Worm (Caenorhabditis elegans): ENCODE data around the gene Y51A2B.2.

The Y51A2B.2 gene

DNA sequence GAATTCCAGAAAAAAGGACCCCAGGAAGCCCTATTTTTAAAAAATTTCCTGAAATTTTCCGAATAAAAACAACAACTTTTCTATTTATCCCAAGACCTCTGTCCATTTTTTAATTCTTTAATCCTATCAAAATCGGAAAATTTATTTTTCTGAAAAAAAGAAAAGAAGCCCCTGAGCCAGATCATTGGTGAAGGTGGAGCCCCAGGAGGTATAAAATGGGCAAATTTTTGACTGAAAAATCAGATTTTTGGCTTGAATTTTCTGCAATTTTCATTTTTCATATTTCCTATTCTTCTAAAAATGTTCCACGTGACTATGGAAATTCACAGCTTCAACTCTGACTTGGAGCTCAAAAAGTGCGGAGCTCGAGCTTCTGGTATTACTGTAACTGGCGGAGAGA is 4.5 kb downstream of the Y51A2B.2 start, which contains the start of gene Y51A2B.8:
Gene Y51A2B.8, plus strand, starts transcription at position 301 of the 400 bp plus-strand sequence.
- TF ChIP-seq attf-5 (GFP tag; optimal IDR thresholded peaks at IDR 0.05): no peak
- no peak for TF ChIP-seq F23B12.7 (tag; optimal IDR thresholded peaks at IDR 0.05; ENCODE audit: insufficient read depth)
- no peak for TF ChIP-seq Y53G8AR.9 (GFP tag; conservative IDR thresholded peaks at IDR 0.05)
- TF ChIP-seq ceh-58 (GFP tag; IDR thresholded peaks at IDR 0.05): no peak
- TF ChIP-seq F57C9.4 (tag; optimal IDR thresholded peaks at IDR 0.05): no peak
- no peak for TF ChIP-seq ceh-100 (GFP tag; IDR thresholded peaks at IDR 0.05)
- TF ChIP-seq hrde-1 (tag; optimal IDR thresholded peaks at IDR 0.05; ENCODE audit: borderline replicate concordance): no peak
- TF ChIP-seq sea-2 (GFP tag; IDR thresholded peaks at IDR 0.05): no peak
- no peak for TF ChIP-seq tbx-9 (tag; optimal IDR thresholded peaks at IDR 0.05; ENCODE audit: borderline replicate concordance)
- no peak for TF ChIP-seq C17E4.6 (GFP tag; IDR thresholded peaks at IDR 0.05)
- no peak for TF ChIP-seq repo-1 (tag; optimal IDR thresholded peaks at IDR 0.05)
- TF ChIP-seq Y95B8A.8 (GFP tag; IDR thresholded peaks at IDR 0.05): no peak
- TF ChIP-seq attf-6 (GFP tag; IDR thresholded peaks at IDR 0.05): no peak
- no peak for TF ChIP-seq ztf-3 (GFP tag; optimal IDR thresholded peaks at IDR 0.05)
- no peak for TF ChIP-seq bed-1 (GFP tag; IDR thresholded peaks at IDR 0.05)
- no peak for TF ChIP-seq attf-3 (GFP tag; conservative IDR thresholded peaks at IDR 0.05)

DNA sequence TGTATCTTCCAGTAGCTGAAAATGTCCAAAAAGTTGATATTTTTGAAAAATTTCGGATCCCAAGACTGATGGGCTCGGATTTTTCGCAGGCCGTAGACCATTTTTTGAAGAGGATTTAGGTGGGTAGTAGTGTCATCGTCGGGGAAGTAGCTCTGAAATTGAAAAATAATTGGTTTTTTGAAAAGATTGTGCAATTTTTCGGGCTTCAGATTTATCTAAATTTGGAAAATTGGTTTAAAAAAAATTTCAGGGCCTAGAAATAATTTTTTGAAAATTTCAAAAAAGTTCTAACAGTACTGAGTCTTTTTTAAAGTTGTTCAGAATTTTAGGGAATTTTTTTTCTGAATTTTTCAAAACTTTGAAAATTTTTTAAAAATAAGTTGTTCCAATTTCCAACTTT is 8.3 kb downstream of the Y51A2B.2 start, which contains the start of gene nhr-288:
Gene nhr-288, minus strand, starts transcription at position 101 of the 400 bp plus-strand sequence.
- no peak for TF ChIP-seq ztf-3 (GFP tag; optimal IDR thresholded peaks at IDR 0.05)
- TF ChIP-seq snpc-1.3 (tag; optimal IDR thresholded peaks at IDR 0.05; ENCODE audit: insufficient read depth): no peak
- no peak for TF ChIP-seq ztf-26 (tag; optimal IDR thresholded peaks at IDR 0.05)
- TF ChIP-seq F37B4.10 (GFP tag; IDR thresholded peaks at IDR 0.05): no peak
- no peak for TF ChIP-seq F10E7.11 (tag; optimal IDR thresholded peaks at IDR 0.05)
- no peak for TF ChIP-seq K11D2.4 (GFP tag; IDR thresholded peaks at IDR 0.05)
- TF ChIP-seq D2030.7 (GFP tag; IDR thresholded peaks at IDR 0.05): no peak
- TF ChIP-seq ZK185.1 (tag; optimal IDR thresholded peaks at IDR 0.05; ENCODE audit: poor library complexity, severe bottlenecking): no peak
- no peak for TF ChIP-seq tlf-1 (GFP tag; optimal IDR thresholded peaks at IDR 0.05)
- TF ChIP-seq rpc-1 (optimal IDR thresholded peaks at IDR 0.05): no peak
- TF ChIP-seq rpc-1 (tag; optimal IDR thresholded peaks at IDR 0.05): no peak
- TF ChIP-seq bed-2 (GFP tag; IDR thresholded peaks at IDR 0.05): no peak

DNA sequence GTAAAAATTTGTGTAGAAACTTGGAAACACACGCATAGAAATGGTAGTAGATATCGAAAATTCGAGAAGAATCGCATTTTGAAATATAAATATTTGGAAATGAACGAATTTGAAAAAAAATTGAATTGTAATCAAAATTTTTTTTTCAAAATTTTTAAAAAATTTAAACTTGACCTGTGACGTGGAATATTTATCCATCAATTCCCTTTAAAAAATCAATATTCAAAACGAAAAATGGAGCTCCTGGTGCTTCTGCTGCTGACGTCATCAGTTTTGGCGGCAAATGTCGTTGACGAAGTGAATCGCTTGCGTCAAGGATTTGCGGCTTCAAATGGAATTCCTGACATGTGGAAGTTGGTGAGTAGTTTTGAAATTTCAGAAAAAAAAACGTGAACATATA is 14.8 kb downstream of the Y51A2B.2 start, which contains the start of the genes Y51A2B.4 and Y51A2B.5:
Gene Y51A2B.4, minus strand, starts transcription at position 101 of the 400 bp plus-strand sequence.
Gene Y51A2B.5, plus strand, starts transcription at position 232 of the 400 bp plus-strand sequence.
- TF ChIP-seq F52B5.7 (tag; optimal IDR thresholded peaks at IDR 0.05): no peak

DNA sequence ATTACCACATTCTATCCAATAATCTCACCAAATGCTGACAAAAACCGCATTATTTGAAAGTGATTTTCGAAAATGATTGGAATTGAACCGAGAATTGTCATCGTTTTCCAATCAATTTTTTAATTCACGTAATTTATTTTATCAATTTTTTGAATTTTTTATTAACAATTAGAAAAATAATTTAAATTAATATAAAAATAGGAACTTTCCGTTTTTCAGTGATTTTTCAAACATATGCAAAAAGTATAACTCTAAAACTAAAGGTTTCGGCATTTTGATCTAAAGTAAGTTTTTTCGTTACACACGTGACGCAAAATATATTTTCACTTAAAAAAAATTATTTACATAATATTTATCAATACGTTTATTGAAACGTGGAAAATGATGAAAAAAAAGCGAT is 19.9 kb downstream of the Y51A2B.2 start, which contains the start of gene Y51A2B.6:
Gene Y51A2B.6, minus strand, starts transcription at position 101 of the 400 bp plus-strand sequence.
- TF ChIP-seq snpc-4 (GFP tag; optimal IDR thresholded peaks at IDR 0.05) (no peak), snpc-4 (tag; optimal IDR thresholded peaks at IDR 0.05) (no peak), xnd-1 (tag; optimal IDR thresholded peaks at IDR 0.05) (no peak), ets-4 (GFP tag; optimal IDR thresholded peaks at IDR 0.05) (no peak), tbp1 (GFP tag; optimal IDR thresholded peaks at IDR 0.05) (no peak), nhr-179 (tag; optimal IDR thresholded peaks at IDR 0.05) (no peak), ztf-18 (tag; optimal IDR thresholded peaks at IDR 0.05) (no peak), sptf-2 (GFP tag; optimal IDR thresholded peaks at IDR 0.05) (no peak), F37B4.10 (GFP tag; IDR thresholded peaks at IDR 0.05) (no peak), athp-1 (tag; optimal IDR thresholded peaks at IDR 0.05) (no peak), akir-1 (GFP tag; optimal IDR thresholded peaks at IDR 0.05) (no peak), cebp-2 (GFP tag; IDR thresholded peaks at IDR 0.05) (no peak)

Measured in whole organism, young adult.